Fruit fly (Drosophila melanogaster): ENCODE measurements around the gene Hsp26.

Gene Hsp26

dm6 chr3L:9366850-9367430, 10.3 kb downstream of the Hsp26 start, which contains the start of the genes Klp67A and CG4452 (continued):
- no peak for TF ChIP-seq ftz-f1 (GFP tag; optimal IDR thresholded peaks at IDR 0.05)
- TF ChIP-seq caup (GFP tag; optimal IDR thresholded peaks at IDR 0.05; ENCODE audit: severe bottlenecking) = no peak
- TF ChIP-seq mam (GFP tag; optimal IDR thresholded peaks at IDR 0.05) = peak; percentile 22
- no peak for TF ChIP-seq CG4707 (GFP tag; optimal IDR thresholded peaks at IDR 0.05)
- TF ChIP-seq dmrt11E (tag; optimal IDR thresholded peaks at IDR 0.05) = peak; percentile 63
- no peak for TF ChIP-seq ac (GFP tag; optimal IDR thresholded peaks at IDR 0.05)
- TF ChIP-seq CG4820 (GFP tag; optimal IDR thresholded peaks at IDR 0.05) = no peak
- TF ChIP-seq Ptx1 (GFP tag; IDR thresholded peaks at IDR 0.05) = no peak
- no peak for TF ChIP-seq dm (GFP tag; optimal IDR thresholded peaks at IDR 0.05)
- TF ChIP-seq abd-A (tag; optimal IDR thresholded peaks at IDR 0.05) = no peak
- peak; percentile 38 for TF ChIP-seq az2 (GFP tag; optimal IDR thresholded peaks at IDR 0.05)
- TF ChIP-seq dan (GFP tag; IDR thresholded peaks at IDR 0.05) = no peak
- 0 out of 2 replicates have a peak, but pooled peaks have one; percentile 16 for TF ChIP-seq CG14667 (GFP tag; IDR thresholded peaks at IDR 0.05)
- no peak for TF ChIP-seq Side (GFP tag; optimal IDR thresholded peaks at IDR 0.05)
- TF ChIP-seq CG8359 (GFP tag; optimal IDR thresholded peaks at IDR 0.05; ENCODE audit: borderline replicate concordance) = no peak
- TF ChIP-seq nom (GFP tag; optimal IDR thresholded peaks at IDR 0.05) = no peak
- peak; percentile 3 for TF ChIP-seq gfzf (GFP tag; optimal IDR thresholded peaks at IDR 0.05)
- no peak for TF ChIP-seq dimm (GFP tag; IDR thresholded peaks at IDR 0.05)
- peak; percentile 36 for TF ChIP-seq cato (GFP tag; optimal IDR thresholded peaks at IDR 0.05; ENCODE audit: borderline replicate concordance)
- peak in 1 of 2 experiments; percentile 27 for TF ChIP-seq crp (GFP tag; optimal IDR thresholded peaks at IDR 0.05)
- TF ChIP-seq CkIIα-i1 (GFP tag; IDR thresholded peaks at IDR 0.05) = no peak
- no peak for TF ChIP-seq MESR4 (GFP tag; optimal IDR thresholded peaks at IDR 0.05)
- TF ChIP-seq slbo (GFP tag; IDR thresholded peaks at IDR 0.05) = peak; percentile 50; the same call in 1 of the 2 replicates
- TF ChIP-seq gro (GFP tag; optimal IDR thresholded peaks at IDR 0.05) = no peak
- no peak for TF ChIP-seq gt (GFP tag; IDR thresholded peaks at IDR 0.05)
- peak; percentile 20 for TF ChIP-seq CG1603 (tag; optimal IDR thresholded peaks at IDR 0.05)
- peak; percentile 50 for TF ChIP-seq CG4424 (GFP tag; optimal IDR thresholded peaks at IDR 0.05)
- no peak for TF ChIP-seq fd64A (GFP tag; optimal IDR thresholded peaks at IDR 0.05)
- TF ChIP-seq sug (tag; optimal IDR thresholded peaks at IDR 0.05) = peak; percentile 53
- TF ChIP-seq pros (GFP tag; optimal IDR thresholded peaks at IDR 0.05) = no peak
- TF ChIP-seq unpg (GFP tag; optimal IDR thresholded peaks at IDR 0.05) = no peak
- no peak for TF ChIP-seq z (GFP tag; IDR thresholded peaks at IDR 0.05)
- peak; percentile 55 for TF ChIP-seq CG33557 (GFP tag; optimal IDR thresholded peaks at IDR 0.05)
- TF ChIP-seq kni (GFP tag; optimal IDR thresholded peaks at IDR 0.05) = no peak
- peak; percentile 31 for TF ChIP-seq CG7271 (tag; optimal IDR thresholded peaks at IDR 0.05)
- no peak for TF ChIP-seq NFAT (GFP tag; IDR thresholded peaks at IDR 0.05)
- TF ChIP-seq sr (GFP tag; IDR thresholded peaks at IDR 0.05) = no peak
- no peak for TF ChIP-seq NK7.1 (GFP tag; optimal IDR thresholded peaks at IDR 0.05)
- TF ChIP-seq CoRest (tag; optimal IDR thresholded peaks at IDR 0.05) = peak; percentile 77
- no peak for TF ChIP-seq CG4282 (GFP tag; optimal IDR thresholded peaks at IDR 0.05)
- peak; percentile 47 for TF ChIP-seq PHDP (tag; optimal IDR thresholded peaks at IDR 0.05)
- no peak for TF ChIP-seq CG3407 (GFP tag; optimal IDR thresholded peaks at IDR 0.05)
- TF ChIP-seq bowl (GFP tag; IDR thresholded peaks at IDR 0.05) = no peak
- TF ChIP-seq CG12942 (GFP tag; optimal IDR thresholded peaks at IDR 0.05) = peak; percentile 3
- no peak for TF ChIP-seq C15 (GFP tag; IDR thresholded peaks at IDR 0.05)
- no peak for TF ChIP-seq CG17328 (GFP tag; IDR thresholded peaks at IDR 0.05)
- no peak for TF ChIP-seq crc (GFP tag; optimal IDR thresholded peaks at IDR 0.05)
- peak; percentile 54 for TF ChIP-seq CG13424 (tag; optimal IDR thresholded peaks at IDR 0.05)
- no peak for TF ChIP-seq aop (GFP tag; IDR thresholded peaks at IDR 0.05)
- TF ChIP-seq sd (tag; optimal IDR thresholded peaks at IDR 0.05) = no peak
